Worm (Caenorhabditis elegans): Measurements from ENCODE around the gene srg-39.

ce11 chrV:11170564-11171329, 18.5 kb upstream of the srg-39 start:
- TF ChIP-seq pha-4 (tag; optimal IDR thresholded peaks at IDR 0.05) (no peak), nhr-237 (tag; optimal IDR thresholded peaks at IDR 0.05) (no peak), nhr-76 (tag; optimal IDR thresholded peaks at IDR 0.05) (no peak), nhr-28 (tag; optimal IDR thresholded peaks at IDR 0.05) (no peak), elt-3 (tag; optimal IDR thresholded peaks at IDR 0.05) (no peak)
